Worm (Caenorhabditis elegans) whole organism, late embryonic: ENCODE data around the gene F52E10.4.

ENCODE experiments used
- C38D4.7 ChIP-seq: fragments of 200-800 bp; sonication (Bioruptor generic); optimal IDR thresholded peaks from 2 replicates; lab custom pipeline; 2018; ENCODE audit warnings: mild to moderate bottlenecking, missing genetic modification characterization, moderate library complexity, missing compliant biosample characterization
- K02D7.2 ChIP-seq: sonication (generic microtip); optimal IDR thresholded peaks from 2 replicates; lab custom pipeline; 2017; ENCODE audit warnings: mild to moderate bottlenecking, missing genetic modification characterization, missing compliant biosample characterization
- K09A11.1 ChIP-seq: sonication (generic microtip); optimal IDR thresholded peaks from 2 replicates; lab custom pipeline; 2017; ENCODE audit warnings: antibody characterized with exemption, mild to moderate bottlenecking, missing genetic modification characterization, missing compliant biosample characterization; ENCODE audit not compliant: insufficient read depth
- T23F11.4 ChIP-seq: fragments of 200-800 bp; sonication (Bioruptor generic); optimal IDR thresholded peaks from 2 replicates; lab custom pipeline; 2018; ENCODE audit warnings: mild to moderate bottlenecking, missing genetic modification characterization, missing compliant biosample characterization
- ahr-1 ChIP-seq: sonication (generic microtip); optimal IDR thresholded peaks from 2 replicates; lab custom pipeline; 2016; ENCODE audit warnings: missing genetic modification characterization, missing compliant biosample characterization
- ceh-18 ChIP-seq: sonication (generic microtip); optimal IDR thresholded peaks from 2 replicates; lab custom pipeline; 2016; ENCODE audit warnings: missing genetic modification characterization, missing compliant biosample characterization
- ceh-2 ChIP-seq: sonication (generic microtip); optimal IDR thresholded peaks from 2 replicates; lab custom pipeline; 2016; ENCODE audit warnings: missing genotype, missing genetic modification characterization, missing compliant biosample characterization
- ceh-24 ChIP-seq: sonication (generic microtip); optimal IDR thresholded peaks from 2 replicates; lab custom pipeline; 2016; ENCODE audit warnings: mild to moderate bottlenecking, missing genetic modification characterization, missing compliant biosample characterization
- ceh-31 ChIP-seq: sonication (generic microtip); optimal IDR thresholded peaks from 2 replicates; lab custom pipeline; 2016; ENCODE audit warnings: missing genetic modification characterization, missing compliant biosample characterization
- ceh-34 ChIP-seq: sonication (generic microtip); optimal IDR thresholded peaks from 2 replicates; lab custom pipeline; 2016; ENCODE audit warnings: mild to moderate bottlenecking, missing genetic modification characterization, missing compliant biosample characterization
- ceh-9 ChIP-seq: sonication (generic microtip); optimal IDR thresholded peaks from 2 replicates; lab custom pipeline; 2016; ENCODE audit warnings: mild to moderate bottlenecking, missing genetic modification characterization, inconsistent platforms, missing compliant biosample characterization
- dmd-4 ChIP-seq: sonication (generic microtip); optimal IDR thresholded peaks from 2 replicates; lab custom pipeline; 2016; ENCODE audit warnings: borderline replicate concordance, missing genetic modification characterization, missing compliant biosample characterization
- elt-2 ChIP-seq: sonication (generic microtip); optimal IDR thresholded peaks from 2 replicates; lab custom pipeline; 2016; ENCODE audit warnings: missing genetic modification reagents, missing genetic modification characterization, missing compliant biosample characterization
- elt-4 ChIP-seq: sonication (generic microtip); optimal IDR thresholded peaks from 2 replicates; lab custom pipeline; 2016; ENCODE audit warnings: missing genetic modification characterization, missing compliant biosample characterization
- ets-4 ChIP-seq: sonication (generic microtip); optimal IDR thresholded peaks from 2 replicates; lab custom pipeline; 2016; ENCODE audit warnings: missing genetic modification characterization, missing compliant biosample characterization
- eyg-1 ChIP-seq: sonication (generic microtip); optimal IDR thresholded peaks from 2 replicates; lab custom pipeline; 2016; ENCODE audit warnings: missing genotype, missing genetic modification characterization, missing compliant biosample characterization
- hlh-13 ChIP-seq: fragments of 200-800 bp; sonication (Bioruptor generic); optimal IDR thresholded peaks from 2 replicates; lab custom pipeline; 2018; ENCODE audit warnings: mild to moderate bottlenecking, missing genetic modification characterization, missing compliant biosample characterization
- lim-6 ChIP-seq: sonication (generic microtip); optimal IDR thresholded peaks from 2 replicates; lab custom pipeline; 2016; ENCODE audit warnings: missing genetic modification characterization, missing compliant biosample characterization
- lin-11 ChIP-seq: fragments of 200-800 bp; sonication (Bioruptor generic); optimal IDR thresholded peaks from 2 replicates; lab custom pipeline; 2018; ENCODE audit warnings: mild to moderate bottlenecking, missing genetic modification characterization, missing compliant biosample characterization
- nfya-1 ChIP-seq: sonication (generic microtip); optimal IDR thresholded peaks from 2 replicates; lab custom pipeline; 2017; ENCODE audit warnings: missing genetic modification characterization, mild to moderate bottlenecking, missing compliant biosample characterization, antibody characterized with exemption, moderate library complexity
- nhr-232 ChIP-seq: sonication (generic microtip); optimal IDR thresholded peaks from 2 replicates; lab custom pipeline; 2016; ENCODE audit warnings: missing genetic modification characterization, missing compliant biosample characterization
- odd-2 ChIP-seq: sonication (generic microtip); optimal IDR thresholded peaks from 2 replicates; lab custom pipeline; 2017; ENCODE audit warnings: antibody characterized with exemption, mild to moderate bottlenecking, missing genetic modification characterization, missing compliant biosample characterization
- pat-9 ChIP-seq: fragments of 200-800 bp; sonication (Bioruptor generic); optimal IDR thresholded peaks from 2 replicates; lab custom pipeline; 2018; ENCODE audit warnings: mild to moderate bottlenecking, missing genetic modification characterization, moderate library complexity, missing compliant biosample characterization
- pha-2 ChIP-seq: sonication (generic microtip); optimal IDR thresholded peaks from 2 replicates; lab custom pipeline; 2017; ENCODE audit warnings: mild to moderate bottlenecking, missing genetic modification characterization, missing compliant biosample characterization
- pha-4 ChIP-seq: fragments of 150-350 bp; optimal IDR thresholded peaks from 2 replicates; lab custom pipeline; 2018; ENCODE audit warnings: missing biosample characterization, missing genetic modification reagents, missing genetic modification characterization
- sox-2 ChIP-seq: fragments of 200-800 bp; sonication (Bioruptor generic); IDR thresholded peaks from 2 replicates; pipeline ENCODE4 v1.3.6; 2022; ENCODE audit warnings: missing genetic modification reagents, missing genetic modification characterization, missing compliant biosample characterization
- syd-9 ChIP-seq: sonication (generic microtip); optimal IDR thresholded peaks from 2 replicates; lab custom pipeline; 2016; ENCODE audit warnings: mild to moderate bottlenecking, missing genetic modification characterization, moderate library complexity, missing compliant biosample characterization
- tbx-2 ChIP-seq: sonication (generic microtip); optimal IDR thresholded peaks from 2 replicates; lab custom pipeline; 2016; ENCODE audit warnings: missing genetic modification characterization, missing compliant biosample characterization
- ttx-3 ChIP-seq: sonication (generic microtip); optimal IDR thresholded peaks from 2 replicates; lab custom pipeline; 2016; ENCODE audit warnings: missing genetic modification reagents, missing genetic modification characterization, missing compliant biosample characterization
- unc-3 ChIP-seq, 2 experiments: fragments of 200-800 bp in 1 of 2; sonication (Bioruptor generic) in 1 of 2; sonication (generic microtip) in 1 of 2; conservative IDR thresholded peaks in 1 of 2; optimal IDR thresholded peaks in 1 of 2; 2 replicates each; pipeline versions ENCODE4 v1.3.6 to Lab custom; 2016 to 2022; ENCODE audit warnings: missing compliant biosample characterization in 2 of 2, missing genetic modification characterization in 2 of 2, missing genetic modification reagents in 1 of 2
- unc-42 ChIP-seq: sonication (generic microtip); optimal IDR thresholded peaks from 2 replicates; lab custom pipeline; 2016; ENCODE audit warnings: missing genotype, missing genetic modification characterization, missing compliant biosample characterization
- unc-86 ChIP-seq: sonication (generic microtip); optimal IDR thresholded peaks from 2 replicates; lab custom pipeline; 2016; ENCODE audit warnings: missing genetic modification characterization, missing compliant biosample characterization

The F52E10.4 gene

ce11 chrX:16261993-16262392 lies 30.8 kb downstream of the F52E10.4 start, which contains the start of gene sgk-1:
TSS of gene sgk-1 (minus strand) at chrX:16262122.
- TF ChIP-seq tbx-2 (tag; lab: Kevin White, UChicago) (no peak), eyg-1 (tag; lab: Kevin White, UChicago) (no peak), elt-2 (tag; lab: Kevin White, UChicago) (peak; percentile 66)
- TF ChIP-seq, all 69 proteins: peak for 1

ce11 chrX:16260077-16260476 lies 32.8 kb downstream of the F52E10.4 start:
- TF ChIP-seq elt-2 (tag; lab: Kevin White, UChicago) (peak; percentile 32), dmd-4 (tag; lab: Kevin White, UChicago) (no peak)

ce11 chrX:16258503-16258902 lies 34.3 kb downstream of the F52E10.4 start:
- TF ChIP-seq ceh-24, result no peak
- no peak for TF ChIP-seq K02D7.2
- no peak for TF ChIP-seq pat-9 (tag; lab: Kevin White, UChicago)
- TF ChIP-seq unc-3 (GFP tag; conservative IDR thresholded peaks at IDR 0.05; lab: Robert Waterston, UW), result no peak
- TF ChIP-seq unc-3 (tag; optimal IDR thresholded peaks at IDR 0.05; lab: Kevin White, UChicago), result no peak
- TF ChIP-seq unc-86 (tag; lab: Kevin White, UChicago), result no peak
- TF ChIP-seq elt-4 (tag; lab: Kevin White, UChicago), result no peak

- TF ChIP-seq ceh-2 (no peak), ahr-1 (tag; lab: Kevin White, UChicago) (no peak), lin-11 (tag; lab: Kevin White, UChicago) (no peak), syd-9 (no peak), dmd-4 (tag; lab: Kevin White, UChicago) (no peak), nhr-232 (tag; lab: Kevin White, UChicago) (no peak), ttx-3 (tag; lab: Kevin White, UChicago) (no peak), sox-2 (GFP tag; lab: Robert Waterston, UW) (no peak), T23F11.4 (GFP tag; lab: Kevin White, UChicago) (no peak)
Measured at ce11 chrX:16250679-16251078, 42.2 kb downstream of the F52E10.4 start, which contains the start of gene W10G6.6. TSS of gene W10G6.6 (minus strand) at chrX:16250779.

- TF ChIP-seq pha-2 (no peak), hlh-13 (GFP tag; lab: Kevin White, UChicago) (no peak), ceh-31 (no peak), ets-4 (tag; lab: Kevin White, UChicago) (no peak), unc-3 (GFP tag; conservative IDR thresholded peaks at IDR 0.05; lab: Robert Waterston, UW) (no peak), unc-3 (tag; optimal IDR thresholded peaks at IDR 0.05; lab: Kevin White, UChicago) (no peak), elt-4 (tag; lab: Kevin White, UChicago) (no peak), ceh-9 (no peak), T23F11.4 (GFP tag; lab: Kevin White, UChicago) (no peak), pha-4 (tag; lab: Kevin White, UChicago) (no peak), K09A11.1 (tag; lab: Kevin White, UChicago) (no peak), nfya-1 (tag; lab: Kevin White, UChicago) (no peak), ceh-34 (tag; lab: Kevin White, UChicago) (no peak), unc-42 (tag; lab: Kevin White, UChicago) (no peak), odd-2 (tag; lab: Kevin White, UChicago) (no peak), ceh-18 (tag; lab: Kevin White, UChicago) (no peak), lim-6 (tag; lab: Kevin White, UChicago) (no peak), C38D4.7 (GFP tag; lab: Kevin White, UChicago) (no peak)
Measured at ce11 chrX:16244764-16245244, 48.0 kb downstream of the F52E10.4 start, which contains the start of gene W10G6.1. TSS of gene W10G6.1 (plus strand) at chrX:16245194.
